Fruit fly (Drosophila melanogaster): ENCODE measurements around the gene CG4194.

Gene CG4194

dm6 chrX:2080367-2080927 lies 12.1 kb downstream of the CG4194 start, which contains the start of the genes CG16903 and Unc-76 (continued):
- TF ChIP-seq CG7786 (GFP tag; optimal IDR thresholded peaks at IDR 0.05) (peak; percentile 18), CG6791 (GFP tag; IDR thresholded peaks at IDR 0.05; ENCODE audit: partially characterized antibody) (0 out of 3 replicates have a peak, but pooled peaks have one; percentile 49), crc (GFP tag; optimal IDR thresholded peaks at IDR 0.05) (no peak), sisA (GFP tag; IDR thresholded peaks at IDR 0.05) (no peak), gcm (GFP tag; optimal IDR thresholded peaks at IDR 0.05) (peak; percentile 45), CG7357 (GFP tag; IDR thresholded peaks at IDR 0.05) (no peak), CG14710 (tag; optimal IDR thresholded peaks at IDR 0.05) (peak; percentile 86), CG8089 (GFP tag; optimal IDR thresholded peaks at IDR 0.05) (no peak), D19B (GFP tag; optimal IDR thresholded peaks at IDR 0.05) (no peak), CG17802 (tag; optimal IDR thresholded peaks at IDR 0.05) (no peak), CG2678 (tag; optimal IDR thresholded peaks at IDR 0.05) (peak; percentile 41), Vsx1 (GFP tag; optimal IDR thresholded peaks at IDR 0.05) (no peak), CG11247 (GFP tag; IDR thresholded peaks at IDR 0.05) (no peak), Antp (GFP tag; optimal IDR thresholded peaks at IDR 0.05) (peak; percentile 6), fd102C (GFP tag; optimal IDR thresholded peaks at IDR 0.05) (no peak), HLH3B (GFP tag; IDR thresholded peaks at IDR 0.05) (no peak), B-H2 (GFP tag; optimal IDR thresholded peaks at IDR 0.05) (peak; percentile 81), caup (GFP tag; optimal IDR thresholded peaks at IDR 0.05; ENCODE audit: severe bottlenecking) (peak; percentile 57), Poxn (GFP tag; IDR thresholded peaks at IDR 0.05) (no peak), NK7.1 (GFP tag; optimal IDR thresholded peaks at IDR 0.05) (no peak), twi (tag; optimal IDR thresholded peaks at IDR 0.05) (peak; percentile 8), CG6254 (GFP tag; optimal IDR thresholded peaks at IDR 0.05) (peak; percentile 7), cad (GFP tag; optimal IDR thresholded peaks at IDR 0.05) (no peak), CG11398 (GFP tag; optimal IDR thresholded peaks at IDR 0.05) (no peak), Optix (GFP tag; IDR thresholded peaks at IDR 0.05) (no peak), toy (GFP tag; IDR thresholded peaks at IDR 0.05) (no peak), Myb (GFP tag; optimal IDR thresholded peaks at IDR 0.05) (peak; percentile 82), CG11560 (tag; IDR thresholded peaks at IDR 0.05) (0 out of 3 replicates have a peak, but pooled peaks have one; percentile 45), disco-r (GFP tag; optimal IDR thresholded peaks at IDR 0.05) (no peak), bcd (GFP tag; optimal IDR thresholded peaks at IDR 0.05) (no peak), ken (GFP tag; IDR thresholded peaks at IDR 0.05) (no peak), peb (GFP tag; IDR thresholded peaks at IDR 0.05) (no peak), crol (GFP tag; IDR thresholded peaks at IDR 0.05) (peak; percentile 73), CG3847 (GFP tag; IDR thresholded peaks at IDR 0.05) (peak; percentile 84), Awh (GFP tag; IDR thresholded peaks at IDR 0.05) (no peak), Dfd (GFP tag; optimal IDR thresholded peaks at IDR 0.05) (no peak), CG12071 (GFP tag; optimal IDR thresholded peaks at IDR 0.05) (peak; percentile 53), al (GFP tag; IDR thresholded peaks at IDR 0.05) (0 out of 2 replicates have a peak, but pooled peaks have one; percentile 20), CG15514 (GFP tag; optimal IDR thresholded peaks at IDR 0.05) (peak; percentile 85), CG14050 (GFP tag; IDR thresholded peaks at IDR 0.05) (no peak), MESR4 (GFP tag; optimal IDR thresholded peaks at IDR 0.05) (peak; percentile 91), Fer2 (tag; optimal IDR thresholded peaks at IDR 0.05) (no peak), inv (GFP tag; IDR thresholded peaks at IDR 0.05; ENCODE audit: partially characterized antibody) (peak; percentile 26; the same call in 1 of the 2 replicates), Med (GFP tag) (peak; percentile 95), kah (GFP tag; optimal IDR thresholded peaks at IDR 0.05) (peak; percentile 52), Blimp-1 (GFP tag; optimal IDR thresholded peaks at IDR 0.05) (peak; percentile 33), p53 (GFP tag; optimal IDR thresholded peaks at IDR 0.05) (peak; percentile 66), Atf6 (GFP tag; IDR thresholded peaks at IDR 0.05) (peak; percentile 24; the same call in 1 of the 2 replicates), CG4854 (GFP tag; optimal IDR thresholded peaks at IDR 0.05) (peak; percentile 14), CG18476 (GFP tag; optimal IDR thresholded peaks at IDR 0.05) (no peak)
